Worm (Caenorhabditis elegans): ENCODE data around the gene pept-1.

pept-1 gene

ce11 chrX:6468499-6468898 lies 11.8 kb downstream of the pept-1 start, which contains the start of gene C15B12.9:
TSS of gene C15B12.9 (plus strand) at chrX:6468799.
- TF ChIP-seq F23B12.7 (tag; optimal IDR thresholded peaks at IDR 0.05; ENCODE audit: insufficient read depth) = no peak
- no peak for TF ChIP-seq T07F8.4 (tag; optimal IDR thresholded peaks at IDR 0.05)
- TF ChIP-seq rpc-1 (optimal IDR thresholded peaks at IDR 0.05) = no peak
- no peak for TF ChIP-seq rpc-1 (tag; optimal IDR thresholded peaks at IDR 0.05)
- TF ChIP-seq F55B11.4 (tag; optimal IDR thresholded peaks at IDR 0.05; ENCODE audit: borderline replicate concordance, insufficient read depth) = no peak
- no peak for TF ChIP-seq ama-1 (optimal IDR thresholded peaks at IDR 0.05)
- TF ChIP-seq ama-1 (GFP tag; optimal IDR thresholded peaks at IDR 0.05) = no peak
- TF ChIP-seq ztf-26 (tag; optimal IDR thresholded peaks at IDR 0.05) = no peak
- TF ChIP-seq hmg-1.2 (GFP tag; IDR thresholded peaks at IDR 0.05) = no peak
- TF ChIP-seq nfya-1 (tag; optimal IDR thresholded peaks at IDR 0.05; ENCODE audit: borderline replicate concordance, insufficient read depth) = no peak
- no peak for TF ChIP-seq lin-35 (GFP tag; optimal IDR thresholded peaks at IDR 0.05)

ce11 chrX:6473698-6474314 lies 17.1 kb downstream of the pept-1 start, which contains the start of the genes C15B12.4 and C15B12.8:
TSS of gene C15B12.4 (minus strand) at chrX:6473748.
TSS of gene C15B12.8 (plus strand) at chrX:6474264.
- TF ChIP-seq hmg-1.2 (GFP tag; IDR thresholded peaks at IDR 0.05) = no peak
- TF ChIP-seq ZK185.1 (tag; optimal IDR thresholded peaks at IDR 0.05; ENCODE audit: poor library complexity, severe bottlenecking) = no peak
- TF ChIP-seq F23B12.7 (tag; optimal IDR thresholded peaks at IDR 0.05; ENCODE audit: insufficient read depth) = no peak
- TF ChIP-seq D2030.7 (GFP tag; IDR thresholded peaks at IDR 0.05) = no peak
- TF ChIP-seq lsl-1 (GFP tag; optimal IDR thresholded peaks at IDR 0.05) = no peak
- no peak for TF ChIP-seq somi-1 (GFP tag; optimal IDR thresholded peaks at IDR 0.05)
- no peak for TF ChIP-seq akir-1 (GFP tag; optimal IDR thresholded peaks at IDR 0.05)
- no peak for TF ChIP-seq ztf-3 (GFP tag; optimal IDR thresholded peaks at IDR 0.05)
- TF ChIP-seq hrde-1 (tag; optimal IDR thresholded peaks at IDR 0.05; ENCODE audit: borderline replicate concordance) = no peak
- TF ChIP-seq K11D2.4 (GFP tag; IDR thresholded peaks at IDR 0.05) = no peak
- no peak for TF ChIP-seq ztf-25 (GFP tag; IDR thresholded peaks at IDR 0.05)
- TF ChIP-seq snpc-4 (GFP tag; optimal IDR thresholded peaks at IDR 0.05) = no peak
- no peak for TF ChIP-seq snpc-4 (tag; optimal IDR thresholded peaks at IDR 0.05)
- no peak for TF ChIP-seq mes-4 (tag; optimal IDR thresholded peaks at IDR 0.05)

ce11 chrX:6476540-6476939 lies 19.9 kb downstream of the pept-1 start, which contains the start of gene C15B12.1:
TSS of gene C15B12.1 (plus strand) at chrX:6476810.
- TF ChIP-seq K11D2.4 (GFP tag; IDR thresholded peaks at IDR 0.05) = no peak
- no peak for TF ChIP-seq him-1 (tag; optimal IDR thresholded peaks at IDR 0.05)
- TF ChIP-seq ztf-3 (GFP tag; optimal IDR thresholded peaks at IDR 0.05) = no peak
- no peak for TF ChIP-seq ama-1 (optimal IDR thresholded peaks at IDR 0.05)
- no peak for TF ChIP-seq ama-1 (GFP tag; optimal IDR thresholded peaks at IDR 0.05)
- no peak for TF ChIP-seq T26A5.8 (tag; optimal IDR thresholded peaks at IDR 0.05)
- no peak for TF ChIP-seq F33H1.4 (GFP tag; IDR thresholded peaks at IDR 0.05)
- no peak for TF ChIP-seq bed-1 (GFP tag; IDR thresholded peaks at IDR 0.05)
- no peak for TF ChIP-seq ceh-40 (GFP tag; IDR thresholded peaks at IDR 0.05)
- TF ChIP-seq dpl-1 (GFP tag; optimal IDR thresholded peaks at IDR 0.05) = no peak
- no peak for TF ChIP-seq B0035.1 (tag; optimal IDR thresholded peaks at IDR 0.05)
- TF ChIP-seq attf-5 (GFP tag; optimal IDR thresholded peaks at IDR 0.05) = no peak
- TF ChIP-seq lsl-1 (GFP tag; optimal IDR thresholded peaks at IDR 0.05) = no peak
- TF ChIP-seq F39B2.1 (GFP tag; IDR thresholded peaks at IDR 0.05) = no peak
- no peak for TF ChIP-seq nfya-1 (tag; optimal IDR thresholded peaks at IDR 0.05; ENCODE audit: borderline replicate concordance, insufficient read depth)
- no peak for TF ChIP-seq F22D6.2 (tag; optimal IDR thresholded peaks at IDR 0.05)
- TF ChIP-seq zim-3 (tag; optimal IDR thresholded peaks at IDR 0.05) = no peak
- TF ChIP-seq lsy-27 (tag; optimal IDR thresholded peaks at IDR 0.05; ENCODE audit: borderline replicate concordance, insufficient read depth) = no peak
- TF ChIP-seq madf-6 (GFP tag; IDR thresholded peaks at IDR 0.05) = no peak

Data from whole organism, young adult.